Worm (Caenorhabditis elegans) whole organism, mixed stage, embryonic: ENCODE measurements around the gene spp-2.
A peak's percentile ranks its signal among the peaks of the same experiment; 100 is the strongest.

Experiments used
- M03D4.4 ChIP-seq: sonication (generic microtip); optimal IDR thresholded peaks from 2 replicates; lab custom pipeline; 2017; ENCODE audit warnings: mild to moderate bottlenecking, missing genetic modification characterization, missing compliant biosample characterization
- bed-3 ChIP-seq: fragments of 200-800 bp; sonication (Bioruptor generic); optimal IDR thresholded peaks from 3 replicates; lab custom pipeline; 2018; ENCODE audit warnings: mild to moderate bottlenecking, missing genetic modification characterization, moderate library complexity, missing compliant biosample characterization
- blmp-1 ChIP-seq: fragments of 150-350 bp; optimal IDR thresholded peaks from 2 replicates; lab custom pipeline; 2014; ENCODE audit warnings: missing biosample characterization, missing genetic modification characterization
- ceh-39 ChIP-seq: fragments of 150-350 bp; optimal IDR thresholded peaks from 2 replicates; lab custom pipeline; 2014; ENCODE audit warnings: missing biosample characterization, missing genetic modification characterization
- ceh-43 ChIP-seq: fragments of 200-800 bp; sonication (Bioruptor generic); optimal IDR thresholded peaks from 2 replicates; lab custom pipeline; 2018; ENCODE audit warnings: mild to moderate bottlenecking, missing genetic modification characterization, moderate library complexity, missing compliant biosample characterization
- ceh-83 ChIP-seq: fragments of 200-800 bp; sonication (Bioruptor generic); optimal IDR thresholded peaks from 2 replicates; lab custom pipeline; 2018; ENCODE audit warnings: mild to moderate bottlenecking, missing genetic modification characterization, missing compliant biosample characterization
- ces-1 ChIP-seq: fragments of 150-350 bp; optimal IDR thresholded peaks from 2 replicates; lab custom pipeline; 2014; ENCODE audit warnings: missing biosample characterization, missing genetic modification reagents, missing genetic modification characterization
- cnd-1 ChIP-seq: fragments of 200-800 bp; sonication (Bioruptor generic); optimal IDR thresholded peaks from 2 replicates; lab custom pipeline; 2018; ENCODE audit warnings: mild to moderate bottlenecking, missing genetic modification characterization, missing compliant biosample characterization
- drap-1 ChIP-seq: fragments of 200-800 bp; sonication (Bioruptor generic); optimal IDR thresholded peaks from 3 replicates; lab custom pipeline; 2018; ENCODE audit warnings: mild to moderate bottlenecking, missing genetic modification characterization, missing compliant biosample characterization
- elt-1 ChIP-seq: sonication (generic microtip); optimal IDR thresholded peaks from 2 replicates; lab custom pipeline; 2017; ENCODE audit warnings: missing genetic modification characterization, mild to moderate bottlenecking, missing compliant biosample characterization, antibody characterized with exemption, moderate library complexity, borderline replicate concordance; ENCODE audit not compliant: insufficient read depth
- elt-3 ChIP-seq: fragments of 150-350 bp; optimal IDR thresholded peaks from 2 replicates; lab custom pipeline; 2014; ENCODE audit warnings: missing biosample characterization, missing genetic modification characterization
- flh-1 ChIP-seq: fragments of 200-800 bp; sonication (Bioruptor generic); optimal IDR thresholded peaks from 2 replicates; lab custom pipeline; 2018; ENCODE audit warnings: mild to moderate bottlenecking, missing genetic modification characterization, moderate library complexity, missing compliant biosample characterization
- ham-2 ChIP-seq: fragments of 200-800 bp; sonication (Bioruptor generic); optimal IDR thresholded peaks from 2 replicates; lab custom pipeline; 2018; ENCODE audit warnings: mild to moderate bottlenecking, missing genetic modification characterization, missing compliant biosample characterization
- hlh-1 ChIP-seq: fragments of 150-350 bp; optimal IDR thresholded peaks from 2 replicates; lab custom pipeline; 2014; ENCODE audit warnings: missing biosample characterization, missing genetic modification reagents, missing genetic modification characterization
- lin-13 ChIP-seq: fragments of 150-350 bp; optimal IDR thresholded peaks from 2 replicates; lab custom pipeline; 2014; ENCODE audit warnings: missing biosample characterization, missing genetic modification characterization
- lsy-2 ChIP-seq: fragments of 150-350 bp; optimal IDR thresholded peaks from 2 replicates; lab custom pipeline; 2014; ENCODE audit warnings: missing biosample characterization, missing genetic modification characterization
- mab-5 ChIP-seq: fragments of 150-350 bp; optimal IDR thresholded peaks from 2 replicates; lab custom pipeline; 2014; ENCODE audit warnings: missing biosample characterization, missing genetic modification characterization
- mep-1 ChIP-seq: fragments of 150-350 bp; optimal IDR thresholded peaks from 2 replicates; lab custom pipeline; 2017; ENCODE audit warnings: missing biosample characterization, missing genetic modification reagents, missing genetic modification characterization, inconsistent platforms
- mls-2 ChIP-seq: sonication (generic microtip); optimal IDR thresholded peaks from 2 replicates; lab custom pipeline; 2016; ENCODE audit warnings: mild to moderate bottlenecking, missing genetic modification characterization, moderate library complexity, missing compliant biosample characterization
- nhr-12 ChIP-seq: fragments of 150-350 bp; optimal IDR thresholded peaks from 2 replicates; lab custom pipeline; 2014; ENCODE audit warnings: missing biosample characterization, missing genetic modification characterization
- nhr-2 ChIP-seq: fragments of 150-350 bp; optimal IDR thresholded peaks from 2 replicates; lab custom pipeline; 2014; ENCODE audit warnings: missing biosample characterization, missing genetic modification characterization
- nhr-28 ChIP-seq: fragments of 150-350 bp; optimal IDR thresholded peaks from 2 replicates; lab custom pipeline; 2014; ENCODE audit warnings: missing biosample characterization, missing genetic modification characterization
- nhr-76 ChIP-seq: sonication (generic microtip); optimal IDR thresholded peaks from 2 replicates; lab custom pipeline; 2017; ENCODE audit warnings: missing biosample characterization, missing genetic modification characterization
- pha-4 ChIP-seq: fragments of 150-350 bp; optimal IDR thresholded peaks from 2 replicates; lab custom pipeline; 2018; ENCODE audit warnings: missing biosample characterization, missing genetic modification reagents, missing genetic modification characterization
- sem-2 ChIP-seq: fragments of 200-800 bp; sonication (Bioruptor generic); optimal IDR thresholded peaks from 2 replicates; lab custom pipeline; 2018; ENCODE audit warnings: mild to moderate bottlenecking, missing genetic modification characterization, missing compliant biosample characterization
- snpc-4 ChIP-seq: fragments of 150-350 bp; optimal IDR thresholded peaks from 2 replicates; lab custom pipeline; 2014; ENCODE audit warnings: missing biosample characterization, missing genetic modification characterization
- sptf-1 ChIP-seq: sonication (generic microtip); optimal IDR thresholded peaks from 2 replicates; lab custom pipeline; 2017; ENCODE audit warnings: mild to moderate bottlenecking, missing genetic modification characterization, moderate library complexity, missing compliant biosample characterization
- unc-120 ChIP-seq: sonication (generic microtip); optimal IDR thresholded peaks from 2 replicates; lab custom pipeline; 2017; ENCODE audit warnings: missing genetic modification characterization, missing compliant biosample characterization; ENCODE audit not compliant: poor library complexity, severe bottlenecking
- unc-62 ChIP-seq: fragments of 150-350 bp; optimal IDR thresholded peaks from 2 replicates; lab custom pipeline; 2014; ENCODE audit warnings: missing biosample characterization, missing genetic modification reagents, missing genetic modification characterization
- zip-8 ChIP-seq: fragments of 150-350 bp; optimal IDR thresholded peaks from 2 replicates; lab custom pipeline; 2014; ENCODE audit warnings: missing biosample characterization, missing genetic modification characterization

Gene spp-2

DNA sequence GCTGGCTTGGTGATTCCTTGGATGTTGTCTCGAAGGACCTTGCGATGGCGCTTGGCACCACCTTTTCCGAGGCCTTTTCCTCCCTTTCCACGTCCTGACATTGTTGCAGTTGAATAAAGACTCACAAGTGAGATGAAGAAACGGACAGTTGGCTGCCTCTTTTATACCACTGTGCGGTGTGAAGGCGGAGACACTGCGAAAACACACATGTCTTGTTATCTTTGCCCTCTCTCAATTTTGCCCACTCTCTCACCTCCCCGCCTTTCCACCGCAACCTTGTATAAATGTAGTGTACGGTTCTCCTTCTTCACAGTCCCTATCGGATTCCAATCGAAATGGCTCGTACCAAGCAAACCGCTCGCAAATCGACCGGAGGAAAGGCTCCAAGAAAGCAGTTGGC lies 6.8 kb downstream of the spp-2 start, which contains the start of the genes his-38 and his-40:
his-38 (minus strand) TSS at position 101 of the 400 bp plus-strand sequence.
his-40 (plus strand) TSS at position 336 of the 400 bp plus-strand sequence.
- no peak for TF ChIP-seq nhr-2 (tag; lab: Kevin White, UChicago)
- TF ChIP-seq cnd-1 (tag; lab: Kevin White, UChicago): no peak
- TF ChIP-seq nhr-12 (tag; lab: Kevin White, UChicago): no peak
- TF ChIP-seq sptf-1 (tag; lab: Kevin White, UChicago): no peak
- no peak for TF ChIP-seq ceh-43
- TF ChIP-seq mep-1: no peak
- no peak for TF ChIP-seq ceh-39 (tag; lab: Kevin White, UChicago)
- TF ChIP-seq drap-1 (GFP tag; lab: Kevin White, UChicago): no peak
- no peak for TF ChIP-seq flh-1 (GFP tag; lab: Kevin White, UChicago)
- no peak for TF ChIP-seq snpc-4 (tag; lab: Kevin White, UChicago)
- TF ChIP-seq nhr-76 (tag; lab: Kevin White, UChicago): no peak
- TF ChIP-seq M03D4.4 (tag; lab: Kevin White, UChicago): no peak
- no peak for TF ChIP-seq bed-3 (GFP tag; lab: Kevin White, UChicago)
- no peak for TF ChIP-seq blmp-1 (tag; lab: Kevin White, UChicago)
- TF ChIP-seq elt-1: no peak

DNA sequence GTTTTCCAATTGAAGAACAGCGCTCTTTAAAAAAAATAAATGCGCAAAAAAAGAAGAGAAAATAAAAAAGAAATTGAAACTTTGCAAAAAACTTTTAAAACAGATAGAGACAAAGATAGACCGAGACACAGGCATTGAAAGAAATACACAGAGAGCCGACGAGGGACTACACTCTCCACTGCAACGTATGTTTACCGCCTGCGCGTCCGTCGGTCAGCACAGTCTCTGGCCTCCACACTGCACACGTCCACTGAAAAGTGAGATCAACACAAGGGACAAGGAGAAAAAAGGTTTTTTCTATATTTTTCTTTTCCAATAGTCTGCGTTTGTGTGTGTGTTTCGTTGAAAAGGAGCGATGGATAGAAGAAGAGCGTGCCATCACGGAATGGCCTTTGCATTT lies 10.2 kb downstream of the spp-2 start:
- no peak for TF ChIP-seq ham-2 (GFP tag; lab: Kevin White, UChicago)
- TF ChIP-seq mab-5: no peak
- TF ChIP-seq ces-1 (GFP tag; lab: Kevin White, UChicago): peak; percentile 7
- no peak for TF ChIP-seq lin-13
- peak; percentile 57 for TF ChIP-seq unc-120 (tag; lab: Kevin White, UChicago)
- no peak for TF ChIP-seq nhr-28 (tag; lab: Kevin White, UChicago)
- no peak for TF ChIP-seq unc-62 (GFP tag; lab: Kevin White, UChicago)
- TF ChIP-seq pha-4 (tag; lab: Kevin White, UChicago): peak; percentile 17
- no peak for TF ChIP-seq nhr-12 (tag; lab: Kevin White, UChicago)
- peak; percentile 31 for TF ChIP-seq nhr-2 (tag; lab: Kevin White, UChicago)
- TF ChIP-seq bed-3 (GFP tag; lab: Kevin White, UChicago): no peak
- no peak for TF ChIP-seq ceh-39 (tag; lab: Kevin White, UChicago)
- no peak for TF ChIP-seq elt-3 (tag; lab: Kevin White, UChicago)
- no peak for TF ChIP-seq ceh-83 (GFP tag; lab: Kevin White, UChicago)
- no peak for TF ChIP-seq elt-1
- no peak for TF ChIP-seq nhr-76 (tag; lab: Kevin White, UChicago)

DNA sequence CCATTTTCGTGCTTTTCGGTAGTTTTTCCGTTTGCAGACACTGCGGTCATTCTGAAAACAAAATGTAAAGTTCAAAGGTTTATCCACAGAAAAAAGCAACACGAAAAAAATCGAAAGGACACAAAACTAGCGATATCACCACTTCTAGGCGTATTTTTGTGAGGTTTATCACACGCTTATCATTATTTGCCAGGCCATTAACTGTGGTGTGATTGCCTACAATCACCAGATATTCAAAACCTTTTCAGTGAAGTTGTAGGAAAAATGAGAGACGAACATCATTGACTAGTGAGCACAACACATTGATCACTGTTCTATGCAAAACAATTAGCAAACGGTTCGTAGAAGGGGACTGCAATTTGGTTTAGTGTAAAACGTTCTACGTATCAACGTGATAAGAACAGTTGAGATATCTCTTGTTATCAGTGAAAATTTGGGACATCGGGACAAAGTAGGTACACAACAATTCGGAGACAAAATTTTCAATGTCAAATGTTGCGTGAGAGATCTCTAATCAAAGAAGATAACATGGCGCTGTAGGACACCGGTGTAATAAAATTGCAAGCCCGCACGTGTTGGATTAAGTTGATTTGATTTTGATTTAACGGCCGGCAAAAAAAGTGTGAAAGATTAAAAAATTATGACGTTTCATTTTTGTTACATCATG lies 11.0 kb downstream of the spp-2 start, which contains the start of gene sur-5:
sur-5 (minus strand) TSS at position 51 of the 667 bp plus-strand sequence.
- TF ChIP-seq elt-3 (tag; lab: Kevin White, UChicago): peak; percentile 52
- peak; percentile 59 for TF ChIP-seq elt-1
- no peak for TF ChIP-seq ces-1 (GFP tag; lab: Kevin White, UChicago)
- peak; percentile 45 for TF ChIP-seq hlh-1
- TF ChIP-seq, all 35 proteins: peak for 3

DNA sequence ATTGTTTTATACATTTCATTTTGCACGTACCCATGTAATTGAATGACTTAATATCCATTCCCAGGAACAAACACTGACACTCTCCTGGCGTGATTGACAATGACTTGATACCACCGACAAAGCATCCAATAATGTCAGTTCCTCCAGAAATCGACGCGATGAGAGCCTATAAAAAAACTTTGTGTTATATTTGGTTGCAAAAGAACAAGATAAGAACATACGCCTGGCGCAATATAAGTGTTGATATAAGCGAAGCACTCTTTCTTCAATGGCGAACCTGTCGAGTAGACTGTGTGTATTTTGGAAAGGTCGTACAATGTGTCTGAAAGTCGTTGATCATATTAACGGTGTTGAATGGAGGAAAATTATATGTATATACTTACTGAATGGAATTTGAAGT lies 13.5 kb downstream of the spp-2 start:
- TF ChIP-seq ceh-83 (GFP tag; lab: Kevin White, UChicago) (no peak), lsy-2 (no peak), M03D4.4 (tag; lab: Kevin White, UChicago) (no peak), bed-3 (GFP tag; lab: Kevin White, UChicago) (no peak), flh-1 (GFP tag; lab: Kevin White, UChicago) (no peak), nhr-28 (tag; lab: Kevin White, UChicago) (no peak), ceh-39 (tag; lab: Kevin White, UChicago) (no peak), mep-1 (no peak), nhr-12 (tag; lab: Kevin White, UChicago) (no peak), nhr-2 (tag; lab: Kevin White, UChicago) (no peak), snpc-4 (tag; lab: Kevin White, UChicago) (no peak), ces-1 (GFP tag; lab: Kevin White, UChicago) (no peak), cnd-1 (tag; lab: Kevin White, UChicago) (no peak), mls-2 (tag; lab: Kevin White, UChicago) (no peak), unc-62 (GFP tag; lab: Kevin White, UChicago) (no peak)

DNA sequence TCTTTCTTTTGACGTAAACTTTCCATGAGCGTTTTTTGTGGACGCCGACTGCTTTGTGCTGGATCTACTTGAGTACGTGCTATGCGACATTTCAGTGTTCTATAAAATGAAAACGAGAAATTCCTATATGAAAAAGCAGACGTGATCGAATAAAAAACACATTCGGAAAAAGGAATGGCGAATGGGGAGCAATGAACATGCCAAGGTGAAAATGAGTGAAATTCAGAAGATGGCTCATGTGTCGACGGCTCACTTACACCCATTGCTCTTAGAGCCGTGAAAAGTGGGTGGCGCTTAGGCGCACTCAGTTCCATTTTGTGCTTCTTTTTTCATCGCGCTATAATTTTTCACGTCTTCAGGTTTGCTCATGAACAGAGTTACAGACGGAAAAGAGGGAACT lies 18.0 kb downstream of the spp-2 start, which contains the start of gene K03A1.4:
K03A1.4 (minus strand) TSS at position 101 of the 400 bp plus-strand sequence.
- TF ChIP-seq bed-3 (GFP tag; lab: Kevin White, UChicago) (no peak), mls-2 (tag; lab: Kevin White, UChicago) (no peak), M03D4.4 (tag; lab: Kevin White, UChicago) (no peak), sem-2 (GFP tag; lab: Kevin White, UChicago) (no peak), nhr-12 (tag; lab: Kevin White, UChicago) (no peak), sptf-1 (tag; lab: Kevin White, UChicago) (no peak), lin-13 (no peak), blmp-1 (tag; lab: Kevin White, UChicago) (no peak), zip-8 (tag; lab: Kevin White, UChicago) (no peak), nhr-2 (tag; lab: Kevin White, UChicago) (no peak)
